Fruit fly (Drosophila melanogaster) whole organism, embryonic: ENCODE results near the gene CG17786.
A peak's percentile ranks its signal among the peaks of the same experiment; 100 is the strongest.

ENCODE experiments used
- Atf6 ChIP-seq: fragments of 200-800 bp; sonication (Bioruptor generic); IDR thresholded peaks from 2 replicates; pipeline ENCODE4 v1.3.6; 2022; ENCODE audit warnings: missing biosample characterization, missing genetic modification characterization
- B-H2 ChIP-seq: fragments of 200-800 bp; sonication (Bioruptor generic); optimal IDR thresholded peaks from 2 replicates; lab custom pipeline; 2018; ENCODE audit warnings: missing biosample characterization, mild to moderate bottlenecking, missing genetic modification characterization
- Bgb ChIP-seq: fragments of 200-800 bp; sonication (Bioruptor generic); IDR thresholded peaks from 2 replicates; pipeline ENCODE4 v1.3.6; 2022; ENCODE audit warnings: missing biosample characterization, missing genetic modification characterization; ENCODE audit not compliant: partially characterized antibody
- Blimp-1 ChIP-seq: fragments of 200-800 bp; sonication (Bioruptor generic); optimal IDR thresholded peaks from 3 replicates; lab custom pipeline; 2018; ENCODE audit warnings: missing biosample characterization, missing genetic modification characterization, mild to moderate bottlenecking, moderate library complexity, missing genetic modification reagents
- Bteb2 ChIP-seq: fragments of 200-800 bp; sonication (Bioruptor generic); optimal IDR thresholded peaks from 2 replicates; lab custom pipeline; 2016; ENCODE audit warnings: missing biosample characterization, missing genetic modification characterization
- CG11247 ChIP-seq: fragments of 200-800 bp; sonication (Bioruptor generic); IDR thresholded peaks from 2 replicates; pipeline ENCODE4 v1.3.6; 2022; ENCODE audit warnings: missing biosample characterization, missing genetic modification characterization
- CG12219 ChIP-seq: fragments of 200-800 bp; sonication (Bioruptor generic); optimal IDR thresholded peaks from 3 replicates; lab custom pipeline; 2018; ENCODE audit warnings: missing biosample characterization, mild to moderate bottlenecking, missing genetic modification characterization
- CG12659 ChIP-seq: fragments of 200-800 bp; sonication (Bioruptor generic); optimal IDR thresholded peaks from 3 replicates; lab custom pipeline; 2017; ENCODE audit warnings: mild to moderate bottlenecking, missing biosample characterization, missing genetic modification reagents, missing genetic modification characterization
- CG12942 ChIP-seq: fragments of 200-800 bp; sonication (Bioruptor generic); optimal IDR thresholded peaks from 3 replicates; lab custom pipeline; 2016; ENCODE audit warnings: missing biosample characterization, missing genetic modification characterization
- CG1529 ChIP-seq: fragments of 200-800 bp; sonication (Bioruptor generic); optimal IDR thresholded peaks from 3 replicates; lab custom pipeline; 2018; ENCODE audit warnings: missing biosample characterization, missing genetic modification characterization
- CG17568 ChIP-seq: fragments of 200-800 bp; sonication (Bioruptor generic); optimal IDR thresholded peaks from 2 replicates; lab custom pipeline; 2018; ENCODE audit warnings: missing biosample characterization, mild to moderate bottlenecking, missing genetic modification characterization, moderate library complexity
- CG17612 ChIP-seq: fragments of 200-800 bp; sonication (Bioruptor generic); IDR thresholded peaks from 2 replicates; pipeline ENCODE4 v1.3.6; 2022; ENCODE audit warnings: missing biosample characterization, missing genetic modification characterization
- CG30403 ChIP-seq: fragments of 200-800 bp; sonication (Bioruptor generic); optimal IDR thresholded peaks from 3 replicates; lab custom pipeline; 2016; ENCODE audit warnings: missing biosample characterization, missing genetic modification characterization
- CG32772 ChIP-seq: fragments of 200-800 bp; sonication (Bioruptor generic); IDR thresholded peaks from 2 replicates; pipeline ENCODE4 v1.3.6; 2022; ENCODE audit warnings: missing biosample characterization, missing genetic modification characterization
- CG3407 ChIP-seq: fragments of 200-800 bp; sonication (Bioruptor generic); optimal IDR thresholded peaks from 2 replicates; lab custom pipeline; 2018; ENCODE audit warnings: missing biosample characterization, mild to moderate bottlenecking, missing genetic modification characterization
- CG4730 ChIP-seq: fragments of 200-800 bp; sonication (Bioruptor generic); IDR thresholded peaks from 2 replicates; pipeline ENCODE4 v1.3.6; 2022; ENCODE audit warnings: missing biosample characterization, missing genetic modification characterization
- CG6254 ChIP-seq: fragments of 200-800 bp; sonication (Bioruptor generic); optimal IDR thresholded peaks from 3 replicates; lab custom pipeline; 2017; ENCODE audit warnings: mild to moderate bottlenecking, missing biosample characterization, missing genetic modification reagents, missing genetic modification characterization
- D ChIP-seq, 2 experiments: fragments of 200-800 bp in 1 of 2; fragments of >200 bp in 1 of 2; sonication (Bioruptor generic) in 1 of 2; optimal IDR thresholded peaks; 2 replicates in 1 of 2; 3 replicates in 1 of 2; lab custom pipeline; 2017; ENCODE audit warnings: mild to moderate bottlenecking in 1 of 2, missing biosample characterization in 1 of 2, missing genetic modification characterization in 1 of 2, missing genetic modification reagents in 1 of 2
- D19B ChIP-seq: fragments of 200-800 bp; sonication (Bioruptor generic); optimal IDR thresholded peaks from 2 replicates; lab custom pipeline; 2017; ENCODE audit warnings: missing biosample characterization, mild to moderate bottlenecking, missing genetic modification characterization
- Dbx ChIP-seq: fragments of 200-800 bp; sonication (Bioruptor generic); IDR thresholded peaks from 3 replicates; pipeline ENCODE4 v1.3.6; 2022; ENCODE audit warnings: missing biosample characterization, missing genetic modification characterization
- Kr ChIP-seq: fragments of 200-800 bp; sonication (Bioruptor generic); optimal IDR thresholded peaks from 2 replicates; lab custom pipeline; 2017; ENCODE audit warnings: missing biosample characterization, mild to moderate bottlenecking, missing genetic modification characterization
- Myb ChIP-seq: fragments of 200-800 bp; sonication (Bioruptor generic); optimal IDR thresholded peaks from 2 replicates; lab custom pipeline; 2016; ENCODE audit warnings: missing biosample characterization, missing genetic modification characterization
- NK7.1 ChIP-seq: fragments of 200-800 bp; sonication (Bioruptor generic); optimal IDR thresholded peaks from 3 replicates; lab custom pipeline; 2016; ENCODE audit warnings: missing biosample characterization, missing genetic modification characterization
- amos ChIP-seq: fragments of 200-800 bp; sonication (Bioruptor generic); IDR thresholded peaks from 2 replicates; pipeline ENCODE4 v1.3.6; 2022; ENCODE audit warnings: missing biosample characterization, missing genetic modification characterization; ENCODE audit not compliant: partially characterized antibody
- ap ChIP-seq: fragments of 200-800 bp; sonication (Bioruptor generic); IDR thresholded peaks from 2 replicates; pipeline ENCODE4 v1.3.6; 2022; ENCODE audit warnings: missing biosample characterization, missing genetic modification characterization
- chif ChIP-seq, 2 experiments: fragments of 200-800 bp; sonication (Bioruptor generic); optimal IDR thresholded peaks; 3 replicates each; lab custom pipeline; 2016; ENCODE audit warnings: missing biosample characterization in 2 of 2, missing genetic modification characterization in 2 of 2
- ci ChIP-seq: fragments of 200-800 bp; sonication (Bioruptor generic); IDR thresholded peaks from 3 replicates; pipeline ENCODE4 v1.3.6; 2022; ENCODE audit warnings: missing biosample characterization, missing genetic modification characterization
- ftz-f1 ChIP-seq: fragments of 200-800 bp; sonication (Bioruptor generic); optimal IDR thresholded peaks from 2 replicates; lab custom pipeline; 2016; ENCODE audit warnings: missing biosample characterization, missing genetic modification characterization
- gce ChIP-seq: fragments of 200-800 bp; sonication (Bioruptor generic); IDR thresholded peaks from 3 replicates; pipeline ENCODE4 v1.3.6; 2022; ENCODE audit warnings: missing biosample characterization, missing genetic modification characterization
- inv ChIP-seq: fragments of 200-800 bp; sonication (Bioruptor generic); IDR thresholded peaks from 2 replicates; pipeline ENCODE4 v1.3.6; 2022; ENCODE audit warnings: missing biosample characterization, missing genetic modification characterization; ENCODE audit not compliant: partially characterized antibody
- luna ChIP-seq: fragments of 200-800 bp; sonication (Bioruptor generic); optimal IDR thresholded peaks from 2 replicates; lab custom pipeline; 2016; ENCODE audit warnings: missing biosample characterization, missing genetic modification characterization
- nmo ChIP-seq: fragments of 200-800 bp; sonication (Bioruptor generic); optimal IDR thresholded peaks from 2 replicates; lab custom pipeline; 2018; ENCODE audit warnings: missing biosample characterization, mild to moderate bottlenecking, missing genetic modification characterization, moderate library complexity
- p53 ChIP-seq: fragments of 200-800 bp; sonication (Bioruptor generic); optimal IDR thresholded peaks from 2 replicates; lab custom pipeline; 2016; ENCODE audit warnings: missing biosample characterization, missing genetic modification characterization
- pb ChIP-seq: fragments of 200-800 bp; sonication (Bioruptor generic); optimal IDR thresholded peaks from 3 replicates; lab custom pipeline; 2016; ENCODE audit warnings: missing biosample characterization, missing genetic modification characterization
- row ChIP-seq: fragments of 200-800 bp; sonication (Bioruptor generic); IDR thresholded peaks from 3 replicates; pipeline ENCODE4 v1.3.6; 2022; ENCODE audit warnings: missing biosample characterization, missing genetic modification characterization
- sob ChIP-seq: fragments of 200-800 bp; sonication (Bioruptor generic); IDR thresholded peaks from 2 replicates; pipeline ENCODE4 v1.3.6; 2022; ENCODE audit warnings: missing biosample characterization, missing genetic modification characterization
- stwl ChIP-seq: fragments of 200-800 bp; sonication (Bioruptor generic); optimal IDR thresholded peaks from 3 replicates; lab custom pipeline; 2018; ENCODE audit warnings: missing biosample characterization, mild to moderate bottlenecking, missing genetic modification characterization, moderate library complexity
- tup ChIP-seq: fragments of 200-800 bp; sonication (Bioruptor generic); optimal IDR thresholded peaks from 2 replicates; lab custom pipeline; 2016; ENCODE audit warnings: missing biosample characterization, mild to moderate bottlenecking, missing genetic modification characterization, moderate library complexity
- tx ChIP-seq: fragments of 200-800 bp; sonication (Bioruptor generic); optimal IDR thresholded peaks from 2 replicates; lab custom pipeline; 2016; ENCODE audit warnings: missing biosample characterization, missing genetic modification characterization
- unpg ChIP-seq: fragments of 200-800 bp; sonication (Bioruptor generic); optimal IDR thresholded peaks from 3 replicates; lab custom pipeline; 2018; ENCODE audit warnings: missing biosample characterization, mild to moderate bottlenecking, missing genetic modification characterization, moderate library complexity
- z ChIP-seq: fragments of 200-800 bp; sonication (Bioruptor generic); IDR thresholded peaks from 3 replicates; pipeline ENCODE4 v1.3.6; 2022; ENCODE audit warnings: missing biosample characterization, missing genetic modification characterization
- zen2 ChIP-seq: fragments of 200-800 bp; sonication (Bioruptor generic); IDR thresholded peaks from 3 replicates; pipeline ENCODE4 v1.3.6; 2022; ENCODE audit warnings: missing biosample characterization, missing genetic modification characterization; ENCODE audit not compliant: partially characterized antibody

The CG17786 gene

dm6 chr3R:24252494-24252893 lies 34.0 kb upstream of the CG17786 start, which contains the start of gene beta-PheRS (continued):
- TF ChIP-seq chif (GFP tag; optimal IDR thresholded peaks at IDR 0.05; lab: Kevin White, UChicago) (peak; percentile 27 to 41), Bteb2 (peak; percentile 70), Atf6 (GFP tag; lab: Robert Waterston, UW) (no peak), CG12659 (GFP tag; lab: Kevin White, UChicago) (peak; percentile 93), CG32772 (GFP tag; lab: Robert Waterston, UW) (0 out of 2 replicates have a peak, but pooled peaks have one; percentile 15), tup (GFP tag; lab: Kevin White, UChicago) (no peak), stwl (tag; lab: Kevin White, UChicago) (peak; percentile 98), sob (GFP tag; lab: Robert Waterston, UW) (peak; percentile 81), tx (no peak), CG6254 (GFP tag; lab: Kevin White, UChicago) (no peak), inv (GFP tag; lab: Robert Waterston, UW) (peak; percentile 92), CG12942 (peak; percentile 35), CG1529 (GFP tag; lab: Kevin White, UChicago) (no peak), row (GFP tag; lab: Robert Waterston, UW) (peak; percentile 91), nmo (GFP tag; lab: Kevin White, UChicago) (peak; percentile 78), Blimp-1 (GFP tag; lab: Kevin White, UChicago) (no peak), NK7.1 (GFP tag; lab: Kevin White, UChicago) (no peak), ci (GFP tag; lab: Robert Waterston, UW) (peak; percentile 79), B-H2 (no peak), CG4730 (GFP tag; lab: Robert Waterston, UW) (no peak), D (optimal IDR thresholded peaks at IDR 0.05; lab: Kevin White, UChicago) (no peak), D (GFP tag; optimal IDR thresholded peaks at IDR 0.05; lab: Kevin White, UChicago) (no peak), z (GFP tag; lab: Robert Waterston, UW) (no peak), luna (GFP tag; lab: Kevin White, UChicago) (peak; percentile 30), CG11247 (GFP tag; lab: Robert Waterston, UW) (peak; percentile 32; the same call in 1 of the 2 replicates), ap (GFP tag; lab: Robert Waterston, UW) (no peak), CG17568 (GFP tag; lab: Kevin White, UChicago) (no peak), Bgb (GFP tag; lab: Robert Waterston, UW) (peak; percentile 96), D19B (no peak), CG12219 (GFP tag; lab: Kevin White, UChicago) (no peak), amos (GFP tag; lab: Robert Waterston, UW) (peak; percentile 97), Dbx (GFP tag; lab: Robert Waterston, UW) (peak; percentile 88), p53 (GFP tag; lab: Kevin White, UChicago) (peak; percentile 43), CG17612 (GFP tag; lab: Robert Waterston, UW) (no peak), zen2 (peak; percentile 89), CG30403 (GFP tag; lab: Kevin White, UChicago) (peak; percentile 61), CG3407 (GFP tag; lab: Kevin White, UChicago) (no peak), ftz-f1 (GFP tag; lab: Kevin White, UChicago) (peak; percentile 71), pb (GFP tag; lab: Kevin White, UChicago) (peak; percentile 1), Myb (GFP tag; lab: Kevin White, UChicago) (peak; percentile 63), unpg (GFP tag; lab: Kevin White, UChicago) (no peak), Kr (no peak), gce (GFP tag; lab: Robert Waterston, UW) (no peak)
